Fruit fly (Drosophila melanogaster): Measurements from ENCODE around the gene RpS12.

RpS12 gene

dm6 chr3L:13026872-13027271, 3.7 kb downstream of the RpS12 start:
- TF ChIP-seq lola (GFP tag; optimal IDR thresholded peaks at IDR 0.05) (no peak), pan (optimal IDR thresholded peaks at IDR 0.05) (no peak), Myc (optimal IDR thresholded peaks at IDR 0.05) (no peak), Jra (GFP tag; optimal IDR thresholded peaks at IDR 0.05) (no peak), usp (GFP tag; optimal IDR thresholded peaks at IDR 0.05) (no peak), OdsH (GFP tag; optimal IDR thresholded peaks at IDR 0.05) (no peak), Dif (GFP tag; optimal IDR thresholded peaks at IDR 0.05; ENCODE audit: partially characterized antibody) (no peak), dsf (GFP tag; optimal IDR thresholded peaks at IDR 0.05; ENCODE audit: borderline replicate concordance) (no peak), Sp1 (GFP tag; optimal IDR thresholded peaks at IDR 0.05) (no peak), brk (GFP tag; optimal IDR thresholded peaks at IDR 0.05) (no peak), CG32264 (GFP tag; optimal IDR thresholded peaks at IDR 0.05) (no peak), Rel (GFP tag; optimal IDR thresholded peaks at IDR 0.05) (no peak), Rel (tag; optimal IDR thresholded peaks at IDR 0.05) (no peak), CrebA (GFP tag; optimal IDR thresholded peaks at IDR 0.05; ENCODE audit: borderline replicate concordance) (no peak), dl (GFP tag; optimal IDR thresholded peaks at IDR 0.05; ENCODE audit: insufficient read depth in 1 of 2, partially characterized antibody in 2 of 2) (no peak), tai (GFP tag; optimal IDR thresholded peaks at IDR 0.05) (no peak), Abd-B (GFP tag; optimal IDR thresholded peaks at IDR 0.05) (no peak), HLH106 (tag; optimal IDR thresholded peaks at IDR 0.05) (no peak), rgr (GFP tag; optimal IDR thresholded peaks at IDR 0.05) (no peak), dmrt93B (GFP tag; optimal IDR thresholded peaks at IDR 0.05) (no peak)

- no peak for TF ChIP-seq GATAd (GFP tag; optimal IDR thresholded peaks at IDR 0.05)
- TF ChIP-seq lola (GFP tag; optimal IDR thresholded peaks at IDR 0.05): no peak
- TF ChIP-seq psq (GFP tag; optimal IDR thresholded peaks at IDR 0.05): no peak
- TF ChIP-seq jim (GFP tag; optimal IDR thresholded peaks at IDR 0.05): no peak
- no peak for TF ChIP-seq Hr83 (GFP tag; optimal IDR thresholded peaks at IDR 0.05; ENCODE audit: poor library complexity, severe bottlenecking)
- no peak for TF ChIP-seq br (GFP tag; optimal IDR thresholded peaks at IDR 0.05)
- TF ChIP-seq Sp1 (GFP tag; optimal IDR thresholded peaks at IDR 0.05): no peak
These were observed 4.2 kb downstream of the RpS12 start for dm6 chr3L:13027333-13027732.

- TF ChIP-seq jim (GFP tag; optimal IDR thresholded peaks at IDR 0.05) (no peak), N (GFP tag; optimal IDR thresholded peaks at IDR 0.05) (no peak), psq (GFP tag; optimal IDR thresholded peaks at IDR 0.05) (peak; percentile 27), dl (GFP tag; optimal IDR thresholded peaks at IDR 0.05; ENCODE audit: insufficient read depth in 1 of 2, partially characterized antibody in 2 of 2) (peak in 1 of 2 experiments; percentile 6), Rel (GFP tag; optimal IDR thresholded peaks at IDR 0.05) (peak; percentile 24), Rel (tag; optimal IDR thresholded peaks at IDR 0.05) (peak; percentile 9), OdsH (GFP tag; optimal IDR thresholded peaks at IDR 0.05) (no peak), sage (GFP tag; optimal IDR thresholded peaks at IDR 0.05) (no peak), Vsx2 (GFP tag; optimal IDR thresholded peaks at IDR 0.05; ENCODE audit: partially characterized antibody) (peak; percentile 38), fru (GFP tag; optimal IDR thresholded peaks at IDR 0.05) (peak; percentile 32), HLH106 (tag; optimal IDR thresholded peaks at IDR 0.05) (no peak), h (GFP tag; optimal IDR thresholded peaks at IDR 0.05) (peak; percentile 18), Myc (optimal IDR thresholded peaks at IDR 0.05) (no peak), Mio (GFP tag; optimal IDR thresholded peaks at IDR 0.05) (no peak), br (GFP tag; optimal IDR thresholded peaks at IDR 0.05) (no peak), brk (GFP tag; optimal IDR thresholded peaks at IDR 0.05) (no peak), lola (GFP tag; optimal IDR thresholded peaks at IDR 0.05) (no peak), rgr (GFP tag; optimal IDR thresholded peaks at IDR 0.05) (peak; percentile 12), woc (GFP tag; optimal IDR thresholded peaks at IDR 0.05) (no peak), sv (GFP tag; optimal IDR thresholded peaks at IDR 0.05) (no peak), CrebA (GFP tag; optimal IDR thresholded peaks at IDR 0.05; ENCODE audit: borderline replicate concordance) (no peak), Abd-B (GFP tag; optimal IDR thresholded peaks at IDR 0.05) (no peak), Hr83 (GFP tag; optimal IDR thresholded peaks at IDR 0.05; ENCODE audit: poor library complexity, severe bottlenecking) (peak; percentile 9), dmrt93B (GFP tag; optimal IDR thresholded peaks at IDR 0.05) (no peak), dsf (GFP tag; optimal IDR thresholded peaks at IDR 0.05; ENCODE audit: borderline replicate concordance) (no peak), Dfd (GFP tag; optimal IDR thresholded peaks at IDR 0.05) (peak; percentile 77), ey (GFP tag; optimal IDR thresholded peaks at IDR 0.05) (no peak), GATAd (GFP tag; optimal IDR thresholded peaks at IDR 0.05) (no peak), Jra (GFP tag; optimal IDR thresholded peaks at IDR 0.05) (no peak), Sp1 (GFP tag; optimal IDR thresholded peaks at IDR 0.05) (peak; percentile 17), CG32264 (GFP tag; optimal IDR thresholded peaks at IDR 0.05) (no peak), Dif (GFP tag; optimal IDR thresholded peaks at IDR 0.05; ENCODE audit: partially characterized antibody) (peak; percentile 77)
These were observed 5.6 kb downstream of the RpS12 start, which contains the start of gene CG17672 for dm6 chr3L:13028740-13029139. Gene CG17672, plus strand, starts transcription at chr3L:13028962.

Measured in whole organism, wandering third instar larva.